Worm (Caenorhabditis elegans) whole organism, mixed stage, embryonic: ENCODE data around the gene cpx-2.

Experiments used
- ceh-43 ChIP-seq: fragments of 200-800 bp; sonication (Bioruptor generic); optimal IDR thresholded peaks from 2 replicates; lab custom pipeline; 2018; ENCODE audit warnings: mild to moderate bottlenecking, missing genetic modification characterization, moderate library complexity, missing compliant biosample characterization
- elt-1 ChIP-seq: sonication (generic microtip); optimal IDR thresholded peaks from 2 replicates; lab custom pipeline; 2017; ENCODE audit warnings: missing genetic modification characterization, mild to moderate bottlenecking, missing compliant biosample characterization, antibody characterized with exemption, moderate library complexity, borderline replicate concordance; ENCODE audit not compliant: insufficient read depth
- hlh-1 ChIP-seq: fragments of 150-350 bp; optimal IDR thresholded peaks from 2 replicates; lab custom pipeline; 2014; ENCODE audit warnings: missing biosample characterization, missing genetic modification reagents, missing genetic modification characterization
- lin-13 ChIP-seq: fragments of 150-350 bp; optimal IDR thresholded peaks from 2 replicates; lab custom pipeline; 2014; ENCODE audit warnings: missing biosample characterization, missing genetic modification characterization
- lin-32 ChIP-seq: fragments of 200-800 bp; sonication (Bioruptor generic); optimal IDR thresholded peaks from 2 replicates; lab custom pipeline; 2018; ENCODE audit warnings: mild to moderate bottlenecking, missing genetic modification characterization, missing compliant biosample characterization
- mep-1 ChIP-seq: fragments of 150-350 bp; optimal IDR thresholded peaks from 2 replicates; lab custom pipeline; 2017; ENCODE audit warnings: missing biosample characterization, missing genetic modification reagents, missing genetic modification characterization, inconsistent platforms
- nhr-12 ChIP-seq: fragments of 150-350 bp; optimal IDR thresholded peaks from 2 replicates; lab custom pipeline; 2014; ENCODE audit warnings: missing biosample characterization, missing genetic modification characterization
- nhr-2 ChIP-seq: fragments of 150-350 bp; optimal IDR thresholded peaks from 2 replicates; lab custom pipeline; 2014; ENCODE audit warnings: missing biosample characterization, missing genetic modification characterization
- nhr-237 ChIP-seq: fragments of 150-350 bp; optimal IDR thresholded peaks from 2 replicates; lab custom pipeline; 2014; ENCODE audit warnings: missing biosample characterization, missing genetic modification characterization
- nhr-28 ChIP-seq: fragments of 150-350 bp; optimal IDR thresholded peaks from 2 replicates; lab custom pipeline; 2014; ENCODE audit warnings: missing biosample characterization, missing genetic modification characterization
- nhr-76 ChIP-seq: sonication (generic microtip); optimal IDR thresholded peaks from 2 replicates; lab custom pipeline; 2017; ENCODE audit warnings: missing biosample characterization, missing genetic modification characterization
- pha-4 ChIP-seq: fragments of 150-350 bp; optimal IDR thresholded peaks from 2 replicates; lab custom pipeline; 2018; ENCODE audit warnings: missing biosample characterization, missing genetic modification reagents, missing genetic modification characterization
- unc-62 ChIP-seq: fragments of 150-350 bp; optimal IDR thresholded peaks from 2 replicates; lab custom pipeline; 2014; ENCODE audit warnings: missing biosample characterization, missing genetic modification reagents, missing genetic modification characterization
- zip-8 ChIP-seq: fragments of 150-350 bp; optimal IDR thresholded peaks from 2 replicates; lab custom pipeline; 2014; ENCODE audit warnings: missing biosample characterization, missing genetic modification characterization

DNA sequence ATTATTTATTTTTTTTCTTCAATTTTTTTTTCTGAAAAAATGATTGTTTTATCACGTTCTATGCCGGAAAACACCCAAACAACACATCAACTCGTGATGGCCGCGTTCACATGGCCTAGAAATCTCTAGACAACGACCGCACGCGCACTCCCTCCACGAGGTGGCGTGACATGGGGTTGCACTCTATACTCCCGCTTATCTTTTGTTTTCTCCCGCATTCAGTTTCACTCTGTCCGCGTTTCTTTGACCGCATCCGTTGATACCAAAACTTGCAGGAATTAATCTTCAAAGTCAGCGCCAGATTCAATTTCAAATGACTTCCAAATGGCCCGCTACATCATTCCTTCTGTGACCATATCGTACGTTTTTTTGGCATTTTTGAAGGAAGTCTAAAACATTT, 33.9 kb upstream of the cpx-2 start, which contains the start of gene F17H10.1:
- TF ChIP-seq hlh-1 (no peak), lin-13 (tag; lab: Kevin White, UChicago) (peak; percentile 23), nhr-76 (tag; lab: Kevin White, UChicago) (no peak), ceh-43 (GFP tag; lab: Kevin White, UChicago) (no peak), pha-4 (tag; lab: Kevin White, UChicago) (no peak), elt-1 (tag; lab: Kevin White, UChicago) (no peak), unc-62 (no peak), nhr-237 (no peak), nhr-2 (tag; lab: Kevin White, UChicago) (peak; percentile 14), lin-32 (GFP tag; lab: Kevin White, UChicago) (no peak), mep-1 (tag; lab: Kevin White, UChicago) (no peak), nhr-28 (no peak), zip-8 (no peak), nhr-12 (tag; lab: Kevin White, UChicago) (no peak)
